Fruit fly (Drosophila melanogaster) whole organism, embryonic: Measurements from ENCODE around the gene Xe7.
A peak's percentile ranks its signal among the peaks of the same experiment; 100 is the strongest.

Experiments
- ATbp ChIP-seq: fragments of 200-800 bp; sonication (Bioruptor generic); optimal IDR thresholded peaks from 2 replicates; lab custom pipeline; 2017; ENCODE audit warnings: missing biosample characterization, mild to moderate bottlenecking, missing genetic modification characterization, missing genetic modification reagents
- Aef1 ChIP-seq: fragments of 200-800 bp; sonication (Bioruptor generic); IDR thresholded peaks from 3 replicates; pipeline ENCODE4 v1.3.6; 2022; ENCODE audit warnings: missing biosample characterization, missing genetic modification characterization
- CG10431 ChIP-seq: fragments of 200-800 bp; sonication (Bioruptor generic); optimal IDR thresholded peaks from 3 replicates; lab custom pipeline; 2018; ENCODE audit warnings: missing biosample characterization, mild to moderate bottlenecking, missing genetic modification characterization
- CG11085 ChIP-seq: fragments of 200-800 bp; sonication (Bioruptor generic); IDR thresholded peaks from 2 replicates; pipeline ENCODE4 v1.3.6; 2022; ENCODE audit warnings: missing biosample characterization, missing genetic modification characterization
- CG12071 ChIP-seq: fragments of 200-800 bp; sonication (Bioruptor generic); optimal IDR thresholded peaks from 3 replicates; lab custom pipeline; 2018; ENCODE audit warnings: missing biosample characterization, mild to moderate bottlenecking, missing genetic modification characterization
- CG16779 ChIP-seq: fragments of 200-800 bp; sonication (Bioruptor generic); IDR thresholded peaks from 2 replicates; pipeline ENCODE4 v1.3.6; 2022; ENCODE audit warnings: missing biosample characterization, missing genetic modification characterization
- CG18011 ChIP-seq: fragments of 200-800 bp; sonication (Bioruptor generic); optimal IDR thresholded peaks from 2 replicates; lab custom pipeline; 2017; ENCODE audit warnings: missing biosample characterization, missing genetic modification characterization, mild to moderate bottlenecking, moderate library complexity, missing genotype
- CG18476 ChIP-seq: fragments of 200-800 bp; sonication (Bioruptor generic); optimal IDR thresholded peaks from 2 replicates; lab custom pipeline; 2016; ENCODE audit warnings: missing biosample characterization, mild to moderate bottlenecking, missing genetic modification characterization
- CG2120 ChIP-seq: fragments of 200-800 bp; sonication (Bioruptor generic); optimal IDR thresholded peaks from 3 replicates; lab custom pipeline; 2016; ENCODE audit warnings: missing biosample characterization, missing genetic modification characterization
- CG2678 ChIP-seq: fragments of 200-800 bp; sonication (Bioruptor generic); optimal IDR thresholded peaks from 3 replicates; lab custom pipeline; 2019; ENCODE audit warnings: missing biosample characterization, mild to moderate bottlenecking, missing genetic modification characterization, moderate library complexity
- CG3281 ChIP-seq: fragments of 200-800 bp; sonication (Bioruptor generic); optimal IDR thresholded peaks from 3 replicates; lab custom pipeline; 2017; ENCODE audit warnings: missing biosample characterization, mild to moderate bottlenecking, missing genetic modification characterization
- CG34376 ChIP-seq: fragments of 200-800 bp; sonication (Bioruptor generic); optimal IDR thresholded peaks from 2 replicates; lab custom pipeline; 2018; ENCODE audit warnings: missing biosample characterization, mild to moderate bottlenecking, missing genetic modification characterization
- CG4328 ChIP-seq: fragments of 200-800 bp; sonication (Bioruptor generic); optimal IDR thresholded peaks from 3 replicates; lab custom pipeline; 2017; ENCODE audit warnings: missing biosample characterization, missing genetic modification reagents, missing genetic modification characterization
- CG4854 ChIP-seq: fragments of 200-800 bp; sonication (Bioruptor generic); optimal IDR thresholded peaks from 2 replicates; lab custom pipeline; 2016; ENCODE audit warnings: missing biosample characterization, missing genetic modification characterization, inconsistent platforms
- CG8089 ChIP-seq: fragments of 200-800 bp; sonication (Bioruptor generic); optimal IDR thresholded peaks from 3 replicates; lab custom pipeline; 2016; ENCODE audit warnings: missing biosample characterization, missing genetic modification characterization
- CG8359 ChIP-seq: fragments of 200-800 bp; sonication (Bioruptor generic); optimal IDR thresholded peaks from 2 replicates; lab custom pipeline; 2017; ENCODE audit warnings: missing biosample characterization, mild to moderate bottlenecking, missing genetic modification characterization, borderline replicate concordance
- CG8388 ChIP-seq: fragments of 200-800 bp; sonication (Bioruptor generic); optimal IDR thresholded peaks from 2 replicates; lab custom pipeline; 2019; ENCODE audit warnings: missing biosample characterization, mild to moderate bottlenecking, missing genetic modification characterization, moderate library complexity
- CG9797 ChIP-seq: fragments of 200-800 bp; sonication (Bioruptor generic); optimal IDR thresholded peaks from 3 replicates; lab custom pipeline; 2018; ENCODE audit warnings: missing biosample characterization, mild to moderate bottlenecking, missing genetic modification characterization
- CoRest ChIP-seq: fragments of 200-800 bp; sonication (Bioruptor generic); optimal IDR thresholded peaks from 3 replicates; lab custom pipeline; 2018; ENCODE audit warnings: missing biosample characterization, mild to moderate bottlenecking, missing genetic modification characterization, moderate library complexity
- D19B ChIP-seq: fragments of 200-800 bp; sonication (Bioruptor generic); optimal IDR thresholded peaks from 2 replicates; lab custom pipeline; 2017; ENCODE audit warnings: missing biosample characterization, mild to moderate bottlenecking, missing genetic modification characterization
- Doc2 ChIP-seq: fragments of 200-800 bp; sonication (Bioruptor generic); IDR thresholded peaks from 2 replicates; pipeline ENCODE4 v1.3.6; 2022; ENCODE audit warnings: missing biosample characterization, missing genetic modification characterization
- Fer3 ChIP-seq: fragments of 200-800 bp; sonication (Bioruptor generic); optimal IDR thresholded peaks from 2 replicates; lab custom pipeline; 2018; ENCODE audit warnings: missing biosample characterization, mild to moderate bottlenecking, missing genetic modification characterization, moderate library complexity
- HLHmδ ChIP-seq: fragments of 200-800 bp; sonication (Bioruptor generic); optimal IDR thresholded peaks from 2 replicates; lab custom pipeline; 2018; ENCODE audit warnings: missing biosample characterization, mild to moderate bottlenecking, missing genetic modification characterization, moderate library complexity
- Hr39 ChIP-seq: fragments of >200 bp; optimal IDR thresholded peaks from 2 replicates; lab custom pipeline; 2017
- Jarid2 ChIP-seq: fragments of 200-800 bp; sonication (Bioruptor generic); optimal IDR thresholded peaks from 3 replicates; lab custom pipeline; 2017; ENCODE audit warnings: mild to moderate bottlenecking, missing biosample characterization, missing genetic modification reagents, missing genetic modification characterization
- NfI ChIP-seq: fragments of 200-800 bp; sonication (Bioruptor generic); optimal IDR thresholded peaks from 3 replicates; lab custom pipeline; 2018; ENCODE audit warnings: missing biosample characterization, mild to moderate bottlenecking, missing genetic modification characterization, moderate library complexity
- Xrp1 ChIP-seq: fragments of 200-800 bp; sonication (Bioruptor generic); IDR thresholded peaks from 2 replicates; pipeline ENCODE4 v1.3.6; 2022; ENCODE audit warnings: missing biosample characterization, missing genetic modification characterization
- ara ChIP-seq: fragments of 200-800 bp; sonication (Bioruptor generic); IDR thresholded peaks from 2 replicates; pipeline ENCODE4 v1.3.6; 2022; ENCODE audit warnings: missing biosample characterization, missing genetic modification characterization
- chinmo ChIP-seq: fragments of 200-800 bp; sonication (Bioruptor generic); IDR thresholded peaks from 4 replicates; pipeline ENCODE4 v1.3.6; 2022; ENCODE audit warnings: missing biosample characterization, missing genetic modification characterization; ENCODE audit not compliant: partially characterized antibody
- chm ChIP-seq: fragments of 200-800 bp; sonication (Bioruptor generic); IDR thresholded peaks from 2 replicates; pipeline ENCODE4 v1.3.6; 2022; ENCODE audit warnings: missing biosample characterization, missing genetic modification characterization
- ci ChIP-seq: fragments of 200-800 bp; sonication (Bioruptor generic); IDR thresholded peaks from 3 replicates; pipeline ENCODE4 v1.3.6; 2022; ENCODE audit warnings: missing biosample characterization, missing genetic modification characterization
- dm ChIP-seq: fragments of 200-800 bp; sonication (Bioruptor generic); optimal IDR thresholded peaks from 3 replicates; lab custom pipeline; 2016; ENCODE audit warnings: missing biosample characterization, missing genetic modification characterization
- emc ChIP-seq: fragments of 200-800 bp; sonication (Bioruptor generic); optimal IDR thresholded peaks from 2 replicates; lab custom pipeline; 2016; ENCODE audit warnings: missing biosample characterization, missing genetic modification characterization
- esg ChIP-seq: fragments of 200-800 bp; sonication (Bioruptor generic); conservative IDR thresholded peaks from 2 replicates; pipeline ENCODE4 v1.3.6; 2022; ENCODE audit warnings: missing biosample characterization, missing genetic modification characterization
- luna ChIP-seq: fragments of 200-800 bp; sonication (Bioruptor generic); optimal IDR thresholded peaks from 2 replicates; lab custom pipeline; 2016; ENCODE audit warnings: missing biosample characterization, missing genetic modification characterization
- pb ChIP-seq: fragments of 200-800 bp; sonication (Bioruptor generic); optimal IDR thresholded peaks from 3 replicates; lab custom pipeline; 2016; ENCODE audit warnings: missing biosample characterization, missing genetic modification characterization
- pnt ChIP-seq: fragments of 200-800 bp; sonication (Bioruptor generic); optimal IDR thresholded peaks from 3 replicates; lab custom pipeline; 2016; ENCODE audit warnings: missing biosample characterization, missing genetic modification characterization
- pzg ChIP-seq: fragments of 200-800 bp; sonication (Bioruptor generic); optimal IDR thresholded peaks from 3 replicates; lab custom pipeline; 2018; ENCODE audit warnings: missing biosample characterization, mild to moderate bottlenecking, missing genetic modification characterization, moderate library complexity
- rib ChIP-seq: fragments of 200-800 bp; sonication (Bioruptor generic); IDR thresholded peaks from 2 replicates; pipeline ENCODE4 v1.3.6; 2022; ENCODE audit warnings: missing biosample characterization, missing genetic modification characterization
- run ChIP-seq: fragments of 200-800 bp; sonication (Bioruptor generic); optimal IDR thresholded peaks from 3 replicates; lab custom pipeline; 2018; ENCODE audit warnings: missing biosample characterization, mild to moderate bottlenecking, missing genetic modification characterization
- sc ChIP-seq, 3 experiments: fragments of >200 bp in 2 of 3; fragments of 200-800 bp in 1 of 3; sonication (Bioruptor generic) in 1 of 3; optimal IDR thresholded peaks; 2 replicates in 2 of 3; 3 replicates in 1 of 3; lab custom pipeline; 2017; ENCODE audit warnings: mild to moderate bottlenecking in 1 of 3, missing biosample characterization in 1 of 3, missing genetic modification characterization in 1 of 3, missing genetic modification reagents in 1 of 3
- sd ChIP-seq: fragments of 200-800 bp; sonication (Bioruptor generic); optimal IDR thresholded peaks from 3 replicates; lab custom pipeline; 2018; ENCODE audit warnings: missing biosample characterization, mild to moderate bottlenecking, missing genetic modification characterization, moderate library complexity
- sima ChIP-seq: fragments of 200-800 bp; sonication (Bioruptor generic); optimal IDR thresholded peaks from 2 replicates; lab custom pipeline; 2016; ENCODE audit warnings: missing biosample characterization, missing genetic modification characterization
- sr ChIP-seq: fragments of 200-800 bp; sonication (Bioruptor generic); IDR thresholded peaks from 3 replicates; pipeline ENCODE4 v1.3.6; 2022; ENCODE audit warnings: missing biosample characterization, missing genetic modification characterization
- ssp ChIP-seq: fragments of 200-800 bp; sonication (Bioruptor generic); IDR thresholded peaks from 2 replicates; pipeline ENCODE4 v1.3.6; 2022; ENCODE audit warnings: missing biosample characterization, missing genetic modification characterization
- stc ChIP-seq: fragments of 200-800 bp; sonication (Bioruptor generic); IDR thresholded peaks from 2 replicates; pipeline ENCODE4 v1.3.6; 2022; ENCODE audit warnings: missing biosample characterization, missing genetic modification characterization
- tgo ChIP-seq: fragments of 200-800 bp; sonication (Bioruptor generic); IDR thresholded peaks from 3 replicates; pipeline ENCODE4 v1.3.6; 2022; ENCODE audit warnings: missing biosample characterization, missing genetic modification characterization
- wek ChIP-seq: fragments of 200-800 bp; sonication (Bioruptor generic); optimal IDR thresholded peaks from 3 replicates; lab custom pipeline; 2018; ENCODE audit warnings: missing biosample characterization, mild to moderate bottlenecking, missing genetic modification characterization, moderate library complexity
- zfh1 ChIP-seq: fragments of 200-800 bp; sonication (Bioruptor generic); IDR thresholded peaks from 3 replicates; pipeline ENCODE4 v1.3.6; 2022; ENCODE audit warnings: missing biosample characterization, missing genetic modification characterization

The Xe7 gene

dm6 chr3R:5686049-5686757, 17.1 kb upstream of the Xe7 start (continued):
- TF ChIP-seq zfh1 (GFP tag; lab: Robert Waterston, UW) (no peak; the same call in 2 of the 3 replicates), CG12071 (peak; percentile 34), CG8089 (no peak), sd (tag; lab: Kevin White, UChicago) (peak; percentile 24), CG4854 (no peak), sr (GFP tag; lab: Robert Waterston, UW) (no peak), Aef1 (peak; percentile 23; the same call in 1 of the 3 replicates), ci (0 out of 3 replicates have a peak, but pooled peaks have one; percentile 30), CG18476 (GFP tag; lab: Kevin White, UChicago) (peak; percentile 7), tgo (GFP tag; lab: Robert Waterston, UW) (peak; percentile 56; the same call in 2 of the 3 replicates), rib (GFP tag; lab: Robert Waterston, UW) (no peak), CG16779 (GFP tag; lab: Robert Waterston, UW) (peak; percentile 42; the same call in 1 of the 2 replicates), pzg (no peak), dm (GFP tag; lab: Kevin White, UChicago) (peak; percentile 16), Jarid2 (GFP tag; lab: Kevin White, UChicago) (no peak), chinmo (GFP tag; lab: Robert Waterston, UW) (no peak), Doc2 (GFP tag; lab: Robert Waterston, UW) (no peak), run (tag; lab: Kevin White, UChicago) (no peak), stc (GFP tag; lab: Robert Waterston, UW) (peak; percentile 72), CG10431 (GFP tag; lab: Kevin White, UChicago) (no peak), CG8388 (GFP tag; lab: Kevin White, UChicago) (no peak), CG3281 (GFP tag; lab: Kevin White, UChicago) (peak; percentile 60), NfI (GFP tag; lab: Kevin White, UChicago) (peak; percentile 53), sima (GFP tag; lab: Kevin White, UChicago) (no peak), ATbp (GFP tag; lab: Kevin White, UChicago) (peak; percentile 52), HLHmδ (GFP tag; lab: Kevin White, UChicago) (no peak), pb (GFP tag; lab: Kevin White, UChicago) (no peak), CoRest (tag; lab: Kevin White, UChicago) (peak; percentile 49), wek (GFP tag; lab: Kevin White, UChicago) (no peak), D19B (GFP tag; lab: Kevin White, UChicago) (peak; percentile 26), CG9797 (GFP tag; lab: Kevin White, UChicago) (no peak), luna (GFP tag; lab: Kevin White, UChicago) (no peak), Xrp1 (GFP tag; lab: Robert Waterston, UW) (peak; percentile 48; the same call in 1 of the 2 replicates), ara (GFP tag; lab: Robert Waterston, UW) (no peak), Hr39 (lab: Kevin White, UChicago) (no peak), emc (GFP tag; lab: Kevin White, UChicago) (no peak), CG2678 (tag; lab: Kevin White, UChicago) (peak; percentile 76), chm (GFP tag; lab: Robert Waterston, UW) (no peak), esg (peak; percentile 25; the same call in 1 of the 2 replicates), ssp (GFP tag; lab: Robert Waterston, UW) (0 out of 2 replicates have a peak, but pooled peaks have one; percentile 31), Fer3 (tag; lab: Kevin White, UChicago) (peak; percentile 62), CG11085 (GFP tag; lab: Robert Waterston, UW) (no peak), sc (optimal IDR thresholded peaks at IDR 0.05; lab: Kevin White, UChicago) (no peak), sc (GFP tag; optimal IDR thresholded peaks at IDR 0.05; lab: Kevin White, UChicago) (no peak), pnt (GFP tag; lab: Kevin White, UChicago) (no peak), CG8359 (GFP tag; lab: Kevin White, UChicago) (peak; percentile 30), CG18011 (no peak), CG34376 (GFP tag; lab: Kevin White, UChicago) (no peak), CG2120 (GFP tag; lab: Kevin White, UChicago) (peak; percentile 73), CG4328 (GFP tag; lab: Kevin White, UChicago) (no peak)
